Worm (Caenorhabditis elegans): ENCODE data around the gene col-126.

The col-126 gene

DNA sequence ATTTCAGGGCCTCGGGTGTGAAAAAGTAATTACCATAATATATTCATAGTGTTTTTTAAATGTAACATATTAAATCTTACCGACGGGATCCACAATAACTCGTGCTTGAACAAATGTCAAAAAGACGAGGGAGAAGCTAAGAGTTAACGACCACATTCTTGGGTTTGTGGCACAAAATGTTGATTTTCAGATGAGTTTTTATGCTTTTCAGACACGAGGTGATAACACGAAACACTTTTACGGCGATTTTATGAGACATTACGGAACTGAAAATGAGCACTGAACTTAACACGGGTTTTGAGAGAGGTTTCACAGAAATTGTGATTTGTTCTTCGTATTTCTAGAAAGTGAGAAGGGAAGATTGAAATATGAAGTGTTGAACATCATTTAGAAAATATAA is 43.3 kb downstream of the col-126 start, which contains the start of gene B0035.13:
Gene B0035.13, minus strand, starts transcription at position 173 of the 400 bp plus-strand sequence.
- TF ChIP-seq rnt-1 (tag; optimal IDR thresholded peaks at IDR 0.05), result no peak
- TF ChIP-seq hlh-8 (tag; optimal IDR thresholded peaks at IDR 0.05), result no peak
- no peak for TF ChIP-seq gmeb-2 (tag; optimal IDR thresholded peaks at IDR 0.05)
- TF ChIP-seq lim-6 (tag; optimal IDR thresholded peaks at IDR 0.05), result no peak
- TF ChIP-seq sox-2 (GFP tag; IDR thresholded peaks at IDR 0.05), result no peak
- TF ChIP-seq ama-1 (optimal IDR thresholded peaks at IDR 0.05), result no peak
- TF ChIP-seq sox-4 (tag; optimal IDR thresholded peaks at IDR 0.05), result no peak
- TF ChIP-seq hlh-6 (tag; optimal IDR thresholded peaks at IDR 0.05), result no peak
- no peak for TF ChIP-seq odd-2 (tag; optimal IDR thresholded peaks at IDR 0.05)
- no peak for TF ChIP-seq ets-4 (tag; optimal IDR thresholded peaks at IDR 0.05)
- TF ChIP-seq elt-2 (tag; optimal IDR thresholded peaks at IDR 0.05), result no peak
- no peak for TF ChIP-seq fkh-6 (tag; optimal IDR thresholded peaks at IDR 0.05)
- no peak for TF ChIP-seq npax-4 (tag; optimal IDR thresholded peaks at IDR 0.05)
- no peak for TF ChIP-seq ceh-48 (tag; optimal IDR thresholded peaks at IDR 0.05)
- TF ChIP-seq ref-2 (tag; optimal IDR thresholded peaks at IDR 0.05), result no peak
- no peak for TF ChIP-seq ceh-2 (tag; optimal IDR thresholded peaks at IDR 0.05)
- no peak for TF ChIP-seq unc-3 (GFP tag; conservative IDR thresholded peaks at IDR 0.05)
- no peak for TF ChIP-seq unc-3 (tag; optimal IDR thresholded peaks at IDR 0.05)
- no peak for TF ChIP-seq ceh-18 (tag; optimal IDR thresholded peaks at IDR 0.05)
- no peak for TF ChIP-seq ceh-9 (tag; optimal IDR thresholded peaks at IDR 0.05)

DNA sequence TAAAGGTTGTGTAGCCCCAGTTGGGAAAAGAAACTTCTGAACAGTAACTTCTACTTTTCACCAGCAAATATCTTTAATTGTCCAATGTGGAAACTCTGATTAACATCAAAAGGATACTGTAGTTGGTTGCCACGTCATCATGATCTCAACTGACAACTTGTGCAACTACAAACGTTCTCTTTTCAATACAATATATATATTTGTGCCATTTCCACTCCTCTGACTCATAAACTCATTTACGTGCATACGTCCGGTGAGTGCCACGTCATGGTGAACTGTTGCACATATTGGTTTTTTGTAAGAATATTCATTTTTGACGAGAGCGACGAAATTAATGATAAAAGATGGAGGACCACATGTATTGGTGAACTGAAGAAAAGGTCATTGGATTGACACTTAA is 44.6 kb downstream of the col-126 start:
- TF ChIP-seq zip-5 (tag; optimal IDR thresholded peaks at IDR 0.05) (no peak), hlh-13 (GFP tag; optimal IDR thresholded peaks at IDR 0.05) (no peak), gmeb-2 (tag; optimal IDR thresholded peaks at IDR 0.05) (no peak), odd-2 (tag; optimal IDR thresholded peaks at IDR 0.05) (no peak), unc-42 (tag; optimal IDR thresholded peaks at IDR 0.05) (no peak), madf-2 (tag; optimal IDR thresholded peaks at IDR 0.05) (no peak), nfya-1 (tag; optimal IDR thresholded peaks at IDR 0.05) (no peak), tbx-2 (tag; optimal IDR thresholded peaks at IDR 0.05) (no peak), K09A11.1 (tag; optimal IDR thresholded peaks at IDR 0.05; ENCODE audit: insufficient read depth) (no peak), tbx-7 (tag; optimal IDR thresholded peaks at IDR 0.05) (no peak), ztf-16 (tag; optimal IDR thresholded peaks at IDR 0.05) (no peak), sox-2 (GFP tag; IDR thresholded peaks at IDR 0.05) (no peak), eyg-1 (tag; optimal IDR thresholded peaks at IDR 0.05) (no peak), pat-9 (tag; optimal IDR thresholded peaks at IDR 0.05) (no peak)

ce11 chrIV:11310624-11311023 is 47.4 kb downstream of the col-126 start, which contains the start of gene znf-207:
TSS of gene znf-207 (plus strand) at chrIV:11310972.
- no peak for TF ChIP-seq pqm-1 (tag; optimal IDR thresholded peaks at IDR 0.05)
- peak; percentile 78 for TF ChIP-seq tbx-2 (tag; optimal IDR thresholded peaks at IDR 0.05)
- TF ChIP-seq pat-9 (tag; optimal IDR thresholded peaks at IDR 0.05), result peak; percentile 3
- no peak for TF ChIP-seq ztf-16 (tag; optimal IDR thresholded peaks at IDR 0.05)
- TF ChIP-seq ceh-6 (GFP tag; optimal IDR thresholded peaks at IDR 0.05), result peak; percentile 31
- TF ChIP-seq syd-9 (tag; optimal IDR thresholded peaks at IDR 0.05), result peak; percentile 31
- peak; percentile 99 for TF ChIP-seq unc-42 (tag; optimal IDR thresholded peaks at IDR 0.05)
- TF ChIP-seq sox-2 (GFP tag; IDR thresholded peaks at IDR 0.05), result 0 out of 2 replicates have a peak, but pooled peaks have one; percentile 23
- TF ChIP-seq fax-1 (tag; optimal IDR thresholded peaks at IDR 0.05), result peak; percentile 54
- peak; percentile 32 for TF ChIP-seq eyg-1 (tag; optimal IDR thresholded peaks at IDR 0.05)
- peak; percentile 45 for TF ChIP-seq F13H6.1 (tag; optimal IDR thresholded peaks at IDR 0.05)
- TF ChIP-seq C38D4.7 (GFP tag; optimal IDR thresholded peaks at IDR 0.05), result peak; percentile 28
- no peak for TF ChIP-seq ceh-48 (tag; optimal IDR thresholded peaks at IDR 0.05)
- TF ChIP-seq ceh-22 (tag; optimal IDR thresholded peaks at IDR 0.05), result no peak
- TF ChIP-seq pha-2 (tag; optimal IDR thresholded peaks at IDR 0.05), result peak; percentile 2
- peak; percentile 19 for TF ChIP-seq gmeb-2 (tag; optimal IDR thresholded peaks at IDR 0.05)
- TF ChIP-seq dmd-4 (tag; optimal IDR thresholded peaks at IDR 0.05; ENCODE audit: borderline replicate concordance), result peak; percentile 45
- TF ChIP-seq mec-3 (tag; optimal IDR thresholded peaks at IDR 0.05; ENCODE audit: borderline replicate concordance), result no peak
- TF ChIP-seq K09A11.1 (tag; optimal IDR thresholded peaks at IDR 0.05; ENCODE audit: insufficient read depth), result peak; percentile 54
- peak; percentile 45 for TF ChIP-seq nhr-232 (tag; optimal IDR thresholded peaks at IDR 0.05)
- peak; percentile 8 for TF ChIP-seq ahr-1 (tag; optimal IDR thresholded peaks at IDR 0.05)
- no peak for TF ChIP-seq Y22D7AL.16 (tag; optimal IDR thresholded peaks at IDR 0.05)
- peak; percentile 69 for TF ChIP-seq ceh-2 (tag; optimal IDR thresholded peaks at IDR 0.05)
- TF ChIP-seq ceh-14 (tag; optimal IDR thresholded peaks at IDR 0.05), result peak; percentile 90
- TF ChIP-seq tbx-7 (tag; optimal IDR thresholded peaks at IDR 0.05), result peak; percentile 4
- peak; percentile 59 for TF ChIP-seq ceh-34 (tag; optimal IDR thresholded peaks at IDR 0.05)
- TF ChIP-seq unc-55 (GFP tag; optimal IDR thresholded peaks at IDR 0.05), result no peak
- peak; percentile 63 for TF ChIP-seq fkh-6 (tag; optimal IDR thresholded peaks at IDR 0.05)
- TF ChIP-seq sdc-2 (tag; optimal IDR thresholded peaks at IDR 0.05), result no peak
- peak; percentile 36 for TF ChIP-seq madf-2 (tag; optimal IDR thresholded peaks at IDR 0.05)
- TF ChIP-seq unc-3 (GFP tag; conservative IDR thresholded peaks at IDR 0.05), result no peak
- TF ChIP-seq unc-3 (tag; optimal IDR thresholded peaks at IDR 0.05), result peak; percentile 65
- TF ChIP-seq lim-6 (tag; optimal IDR thresholded peaks at IDR 0.05), result peak; percentile 55
